Worm (Caenorhabditis elegans) whole organism, L2 larva: ENCODE measurements around the gene ule-2.

Experiments used
- C34F6.9 ChIP-seq: fragments of 150-350 bp; optimal IDR thresholded peaks from 2 replicates; lab custom pipeline; 2014; ENCODE audit warnings: missing biosample characterization, missing genetic modification characterization
- F13H6.1 ChIP-seq: sonication (generic microtip); optimal IDR thresholded peaks from 2 replicates; lab custom pipeline; 2016; ENCODE audit warnings: missing genetic modification characterization, missing compliant biosample characterization
- R02D3.7 ChIP-seq: fragments of 150-350 bp; optimal IDR thresholded peaks from 2 replicates; lab custom pipeline; 2014; ENCODE audit warnings: missing biosample characterization, missing genetic modification characterization
- alr-1 ChIP-seq: fragments of 150-350 bp; optimal IDR thresholded peaks from 2 replicates; lab custom pipeline; 2014; ENCODE audit warnings: missing biosample characterization, missing genetic modification characterization
- aly-2 ChIP-seq: fragments of 150-350 bp; optimal IDR thresholded peaks from 2 replicates; lab custom pipeline; 2014; ENCODE audit warnings: missing biosample characterization, missing genetic modification characterization
- ceh-82 ChIP-seq: fragments of 150-350 bp; optimal IDR thresholded peaks from 2 replicates; lab custom pipeline; 2014; ENCODE audit warnings: missing biosample characterization, missing genetic modification characterization
- crh-2 ChIP-seq: sonication (generic microtip); optimal IDR thresholded peaks from 2 replicates; lab custom pipeline; 2017; ENCODE audit warnings: missing biosample characterization, missing genetic modification characterization
- dmd-4 ChIP-seq: sonication (generic microtip); optimal IDR thresholded peaks from 2 replicates; lab custom pipeline; 2017; ENCODE audit warnings: missing biosample characterization, missing genetic modification characterization
- egl-27 ChIP-seq: sonication (generic microtip); optimal IDR thresholded peaks from 3 replicates; lab custom pipeline; 2017; ENCODE audit warnings: missing biosample characterization, missing genetic modification reagents, missing genetic modification characterization
- elt-3 ChIP-seq: sonication (generic microtip); optimal IDR thresholded peaks from 2 replicates; lab custom pipeline; 2017; ENCODE audit warnings: missing biosample characterization, missing genetic modification characterization
- fos-1 ChIP-seq: fragments of 150-350 bp; optimal IDR thresholded peaks from 2 replicates; lab custom pipeline; 2014; ENCODE audit warnings: missing biosample characterization, missing genetic modification characterization
- gmeb-1 ChIP-seq: fragments of 150-350 bp; optimal IDR thresholded peaks from 2 replicates; lab custom pipeline; 2014; ENCODE audit warnings: missing biosample characterization, missing genetic modification characterization
- lin-39 ChIP-seq: fragments of 150-350 bp; optimal IDR thresholded peaks from 2 replicates; lab custom pipeline; 2014; ENCODE audit warnings: missing biosample characterization, missing genetic modification reagents, missing genetic modification characterization
- lsy-2 ChIP-seq, 2 experiments: fragments of 150-350 bp in 1 of 2; sonication (generic microtip) in 1 of 2; optimal IDR thresholded peaks; 2 replicates each; lab custom pipeline; 2014 to 2017; ENCODE audit warnings: missing biosample characterization in 2 of 2, missing genetic modification characterization in 2 of 2
- mab-5 ChIP-seq: fragments of 150-350 bp; optimal IDR thresholded peaks from 2 replicates; lab custom pipeline; 2014; ENCODE audit warnings: missing biosample characterization, missing genetic modification characterization
- mdl-1 ChIP-seq, 2 experiments: fragments of 150-350 bp in 1 of 2; sonication (generic microtip) in 1 of 2; optimal IDR thresholded peaks; 2 replicates each; lab custom pipeline; 2017; ENCODE audit warnings: missing biosample characterization in 2 of 2, missing genetic modification characterization in 2 of 2
- nhr-129 ChIP-seq: fragments of 150-350 bp; optimal IDR thresholded peaks from 2 replicates; lab custom pipeline; 2014; ENCODE audit warnings: missing biosample characterization, missing genetic modification characterization
- nhr-21 ChIP-seq: fragments of 150-350 bp; optimal IDR thresholded peaks from 2 replicates; lab custom pipeline; 2014; ENCODE audit warnings: missing biosample characterization, missing genetic modification characterization
- nhr-237 ChIP-seq: fragments of 150-350 bp; optimal IDR thresholded peaks from 2 replicates; lab custom pipeline; 2014; ENCODE audit warnings: missing biosample characterization, missing genetic modification characterization
- nhr-25 ChIP-seq: fragments of 150-350 bp; sonication (generic microtip); optimal IDR thresholded peaks from 3 replicates; lab custom pipeline; 2014; ENCODE audit warnings: missing biosample characterization, missing genetic modification characterization
- nhr-6 ChIP-seq: fragments of 150-350 bp; optimal IDR thresholded peaks from 2 replicates; lab custom pipeline; 2014; ENCODE audit warnings: missing biosample characterization, missing genetic modification characterization
- nhr-77 ChIP-seq: fragments of 150-350 bp; optimal IDR thresholded peaks from 2 replicates; lab custom pipeline; 2014; ENCODE audit warnings: missing biosample characterization, missing genetic modification characterization
- peb-1 ChIP-seq: fragments of 150-350 bp; optimal IDR thresholded peaks from 2 replicates; lab custom pipeline; 2014; ENCODE audit warnings: missing biosample characterization, missing genetic modification characterization
- sem-4 ChIP-seq: fragments of 150-350 bp; optimal IDR thresholded peaks from 2 replicates; lab custom pipeline; 2014; ENCODE audit warnings: missing biosample characterization, missing genetic modification reagents, missing genetic modification characterization
- sma-3 ChIP-seq: sonication (generic microtip); optimal IDR thresholded peaks from 2 replicates; lab custom pipeline; 2016; ENCODE audit warnings: missing genetic modification reagents, missing genetic modification characterization, missing compliant biosample characterization
- sma-9 ChIP-seq, 2 experiments: fragments of 150-350 bp in 1 of 2; sonication (generic microtip) in 1 of 2; optimal IDR thresholded peaks; 2 replicates each; lab custom pipeline; 2014 to 2016; ENCODE audit warnings: missing genetic modification characterization in 2 of 2, mild to moderate bottlenecking in 1 of 2, missing biosample characterization in 1 of 2, missing compliant biosample characterization in 1 of 2, missing genetic modification reagents in 1 of 2, moderate library complexity in 1 of 2
- snpc-4 ChIP-seq: fragments of 150-350 bp; optimal IDR thresholded peaks from 2 replicates; lab custom pipeline; 2014; ENCODE audit warnings: missing biosample characterization, missing genetic modification characterization
- unc-39 ChIP-seq: fragments of 150-350 bp; optimal IDR thresholded peaks from 2 replicates; lab custom pipeline; 2014; ENCODE audit warnings: missing biosample characterization, missing genetic modification characterization
- unc-55 ChIP-seq: fragments of 150-350 bp; sonication (generic microtip); optimal IDR thresholded peaks from 3 replicates; lab custom pipeline; 2014; ENCODE audit warnings: missing biosample characterization, missing genetic modification reagents, missing genetic modification characterization
- unc-62 ChIP-seq: fragments of 150-350 bp; optimal IDR thresholded peaks from 2 replicates; lab custom pipeline; 2014; ENCODE audit warnings: missing biosample characterization, missing genetic modification reagents, missing genetic modification characterization
- zag-1 ChIP-seq: fragments of 150-350 bp; optimal IDR thresholded peaks from 2 replicates; lab custom pipeline; 2014; ENCODE audit warnings: missing biosample characterization, missing genetic modification characterization

ule-2 gene

DNA sequence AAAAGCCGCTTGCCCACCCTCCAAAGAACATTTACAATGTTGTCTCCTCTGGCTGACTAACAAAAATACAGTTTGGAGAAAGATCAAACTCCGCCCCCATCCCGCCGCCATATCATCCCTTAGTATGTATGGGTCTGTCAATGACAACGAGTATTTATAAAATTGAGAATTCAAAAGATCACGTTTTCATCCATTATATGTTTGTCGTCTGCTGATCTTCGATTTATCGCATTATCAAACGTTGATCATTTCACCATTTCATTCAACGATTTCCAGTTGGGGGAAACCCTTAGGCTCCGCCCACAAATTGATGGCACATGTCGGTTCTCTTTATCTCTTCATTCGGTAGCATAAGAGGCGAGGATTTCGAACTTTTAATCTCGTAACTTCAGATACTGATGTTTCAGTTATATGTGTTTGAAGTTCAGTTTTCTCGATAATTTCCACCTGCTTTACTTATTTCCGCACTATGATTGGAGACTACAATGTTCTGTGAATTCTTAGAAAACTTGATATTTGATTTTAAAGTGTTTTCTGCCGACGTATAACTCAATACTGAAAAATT, 20.7 kb upstream of the ule-2 start (continued):
- no peak for TF ChIP-seq R02D3.7
- peak; percentile 94 for TF ChIP-seq sma-9 (GFP tag; optimal IDR thresholded peaks at IDR 0.05; lab: Kevin White, UChicago)
- no peak for TF ChIP-seq sma-9 (tag; optimal IDR thresholded peaks at IDR 0.05; lab: Kevin White, UChicago)
- TF ChIP-seq unc-55 (GFP tag; lab: Kevin White, UChicago) = no peak
- peak; percentile 44 for TF ChIP-seq nhr-6 (tag; lab: Kevin White, UChicago)
- no peak for TF ChIP-seq mab-5 (tag; lab: Kevin White, UChicago)
- TF ChIP-seq lsy-2 (tag; optimal IDR thresholded peaks at IDR 0.05; lab: Kevin White, UChicago) = peak in 1 of 2 experiments; percentile 34
- TF ChIP-seq fos-1 (tag; lab: Kevin White, UChicago) = peak; percentile 13
- TF ChIP-seq mdl-1 (tag; optimal IDR thresholded peaks at IDR 0.05; lab: Kevin White, UChicago) = peak; percentile 31 to 32
- no peak for TF ChIP-seq nhr-237 (tag; lab: Kevin White, UChicago)
- TF ChIP-seq unc-62 (GFP tag; lab: Kevin White, UChicago) = no peak
- no peak for TF ChIP-seq nhr-77 (tag; lab: Kevin White, UChicago)
- TF ChIP-seq, all 48 proteins: peak for 14

DNA sequence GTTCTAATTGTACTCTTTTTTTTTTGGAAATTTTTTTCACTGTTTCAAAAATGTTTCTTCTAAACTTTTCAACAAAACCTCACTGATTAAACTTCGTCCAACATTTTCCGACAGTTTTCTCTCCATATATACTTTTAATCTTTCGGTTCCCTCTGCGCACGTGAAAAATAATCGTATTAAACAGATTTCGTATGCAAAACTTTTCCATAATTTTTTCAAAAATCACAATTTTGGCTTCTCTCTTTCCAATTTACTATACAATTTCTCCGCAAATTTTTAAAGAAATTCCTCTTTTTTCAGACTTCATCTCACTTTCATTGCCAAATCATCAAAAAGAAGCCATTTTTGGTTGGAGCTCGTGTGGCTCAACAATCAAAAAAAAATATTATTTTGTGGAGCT, 18.6 kb upstream of the ule-2 start, which contains the start of gene dmd-6:
Gene dmd-6 (plus strand): TSS at position 301 of the 400 bp plus-strand sequence.
- TF ChIP-seq aly-2 = no peak
- no peak for TF ChIP-seq crh-2 (tag; lab: Kevin White, UChicago)
- TF ChIP-seq sma-3 (GFP tag; lab: Kevin White, UChicago) = no peak
- no peak for TF ChIP-seq nhr-129 (tag; lab: Kevin White, UChicago)
- TF ChIP-seq unc-62 (GFP tag; lab: Kevin White, UChicago) = no peak

DNA sequence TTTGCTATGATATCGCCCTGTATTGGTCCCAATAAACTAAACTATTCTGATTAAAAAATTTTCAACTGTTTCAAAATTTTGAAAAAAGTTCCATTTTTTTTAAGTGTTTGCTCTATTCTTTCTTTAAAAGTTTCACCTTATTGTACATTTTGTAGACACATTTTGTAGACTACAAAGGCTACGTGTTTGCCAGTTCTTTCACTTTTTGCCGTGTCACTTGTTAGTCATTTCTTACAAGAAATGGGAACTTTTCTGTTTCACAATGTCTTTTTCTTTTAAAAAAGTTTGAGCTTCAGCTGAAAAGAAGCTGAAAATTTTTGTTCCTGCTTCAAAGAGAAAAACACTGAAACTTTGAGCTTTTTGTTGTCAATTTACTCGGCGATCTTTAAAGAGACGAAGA, 17.9 kb upstream of the ule-2 start:
- TF ChIP-seq peb-1 (tag; lab: Kevin White, UChicago) = no peak
- TF ChIP-seq unc-55 (GFP tag; lab: Kevin White, UChicago) = peak; percentile 13

DNA sequence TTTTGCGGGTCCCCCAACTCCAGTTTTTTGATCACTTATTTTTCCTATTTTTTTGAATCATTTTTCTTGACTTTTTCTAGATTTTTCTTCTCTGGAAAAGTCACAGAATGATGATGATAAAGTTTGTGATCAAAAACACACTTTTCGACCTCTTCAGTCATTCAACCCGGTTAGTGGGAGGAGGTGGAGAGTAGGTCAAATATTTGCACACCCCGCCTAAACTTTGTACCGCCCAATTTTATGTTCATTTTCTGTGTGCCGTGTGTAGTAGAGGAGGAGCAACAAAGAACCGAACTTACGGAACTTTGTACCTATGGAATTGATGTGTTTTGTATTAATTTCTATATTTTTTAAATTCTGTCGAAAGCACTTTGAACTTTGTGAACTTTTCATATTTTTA, 17.4 kb upstream of the ule-2 start:
- TF ChIP-seq nhr-129 (tag; lab: Kevin White, UChicago) (peak; percentile 11), sma-9 (GFP tag; optimal IDR thresholded peaks at IDR 0.05; lab: Kevin White, UChicago) (peak; percentile 38), sma-9 (tag; optimal IDR thresholded peaks at IDR 0.05; lab: Kevin White, UChicago) (no peak), F13H6.1 (tag; lab: Kevin White, UChicago) (peak; percentile 44), elt-3 (tag; lab: Kevin White, UChicago) (no peak), fos-1 (tag; lab: Kevin White, UChicago) (no peak)

DNA sequence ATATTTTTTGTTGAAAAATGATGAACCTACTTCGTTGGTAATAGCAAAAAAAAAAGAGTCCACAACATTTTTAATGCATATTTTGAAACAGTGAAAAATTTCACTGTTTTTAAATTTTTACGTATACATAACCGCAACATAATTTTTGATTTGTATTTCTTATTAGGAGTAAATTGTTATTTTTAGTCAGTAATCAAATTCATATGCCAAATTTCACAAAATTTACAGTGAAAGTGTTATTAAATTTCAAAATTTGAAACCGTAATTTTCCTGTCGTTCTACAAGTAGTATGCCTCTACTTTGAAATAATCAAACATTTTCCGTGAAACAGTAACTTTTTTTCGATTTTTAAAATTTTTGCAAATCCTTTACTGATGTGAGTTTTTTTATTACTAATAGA, 16.9 kb upstream of the ule-2 start:
- TF ChIP-seq unc-39 (no peak), nhr-6 (tag; lab: Kevin White, UChicago) (no peak), snpc-4 (tag; lab: Kevin White, UChicago) (no peak)

DNA sequence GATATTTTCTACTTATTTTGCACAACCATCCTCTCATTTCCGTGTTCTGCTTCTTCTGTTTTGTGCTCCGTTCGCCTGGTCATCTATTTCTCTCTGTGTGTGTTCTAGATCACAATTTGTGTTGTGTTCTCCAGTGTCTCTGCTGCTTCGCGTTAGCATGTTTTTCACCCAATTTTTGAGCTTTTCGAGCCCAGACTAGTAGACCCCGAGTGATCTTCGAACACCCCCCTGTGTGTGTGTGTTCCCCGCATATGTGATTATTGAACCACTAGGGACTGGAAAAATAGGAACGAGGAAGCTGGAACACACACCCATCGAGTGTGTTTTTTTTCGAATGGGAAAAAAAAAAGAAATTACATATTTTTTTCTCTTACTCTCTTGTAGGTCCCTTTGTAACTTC, 16.4 kb upstream of the ule-2 start:
- TF ChIP-seq peb-1 (tag; lab: Kevin White, UChicago) = no peak
- TF ChIP-seq nhr-129 (tag; lab: Kevin White, UChicago) = peak; percentile 9

DNA sequence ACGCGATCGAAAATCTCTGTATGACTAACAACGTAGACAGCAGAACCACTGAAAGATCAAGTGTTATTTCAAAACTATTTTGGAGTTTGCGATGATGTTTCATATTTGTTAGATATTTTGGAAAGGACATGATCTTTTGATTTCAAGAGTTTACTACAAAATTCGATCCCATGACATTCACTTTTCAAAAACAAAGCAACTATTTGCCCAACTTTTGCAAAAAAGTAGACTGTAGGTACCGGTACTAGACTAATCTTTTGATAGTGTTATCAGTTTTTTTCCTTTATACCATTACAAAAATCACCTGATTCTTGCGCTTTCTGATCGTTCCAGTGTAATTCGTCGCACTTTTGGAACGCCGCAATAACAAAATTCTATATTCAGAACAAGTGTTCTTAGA, 14.9 kb upstream of the ule-2 start:
- no peak for TF ChIP-seq dmd-4 (tag; lab: Kevin White, UChicago)
- TF ChIP-seq lin-39 (tag; lab: Kevin White, UChicago) = no peak
- no peak for TF ChIP-seq nhr-129 (tag; lab: Kevin White, UChicago)
- peak; percentile 37 for TF ChIP-seq sma-9 (GFP tag; optimal IDR thresholded peaks at IDR 0.05; lab: Kevin White, UChicago)
- TF ChIP-seq sma-9 (tag; optimal IDR thresholded peaks at IDR 0.05; lab: Kevin White, UChicago) = no peak
- no peak for TF ChIP-seq lsy-2 (tag; optimal IDR thresholded peaks at IDR 0.05; lab: Kevin White, UChicago)

DNA sequence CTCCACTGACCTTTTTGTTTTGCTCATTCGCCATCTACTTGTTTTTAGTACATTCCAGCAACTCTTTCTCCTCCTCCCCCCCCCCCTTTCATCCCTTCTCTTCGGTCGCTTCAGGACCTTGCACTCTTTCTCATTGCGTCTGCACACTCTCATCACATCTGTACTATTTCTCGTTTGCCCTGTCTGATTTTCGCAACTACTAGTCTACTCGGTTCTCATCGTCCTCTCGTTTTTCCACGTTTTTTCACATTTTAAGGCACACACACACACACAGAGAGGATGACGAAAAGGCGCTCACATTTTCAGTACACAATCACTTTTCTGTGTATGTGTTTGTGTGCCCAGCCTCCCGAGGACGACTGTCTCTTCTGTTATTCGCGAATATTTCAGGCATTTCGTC, 14.4 kb upstream of the ule-2 start:
- peak; percentile 15 for TF ChIP-seq zag-1 (tag; lab: Kevin White, UChicago)
- TF ChIP-seq nhr-21 (tag; lab: Kevin White, UChicago) = peak; percentile 53
- peak; percentile 42 to 58 for TF ChIP-seq lsy-2 (tag; optimal IDR thresholded peaks at IDR 0.05; lab: Kevin White, UChicago)
- peak; percentile 79 for TF ChIP-seq F13H6.1 (tag; lab: Kevin White, UChicago)
- TF ChIP-seq gmeb-1 = peak; percentile 19
- peak; percentile 28 for TF ChIP-seq nhr-6 (tag; lab: Kevin White, UChicago)
- TF ChIP-seq fos-1 (tag; lab: Kevin White, UChicago) = peak; percentile 61
- TF ChIP-seq unc-39 = no peak
- TF ChIP-seq sem-4 = no peak
- TF ChIP-seq sma-9 (GFP tag; optimal IDR thresholded peaks at IDR 0.05; lab: Kevin White, UChicago) = peak; percentile 64
- no peak for TF ChIP-seq sma-9 (tag; optimal IDR thresholded peaks at IDR 0.05; lab: Kevin White, UChicago)
- no peak for TF ChIP-seq egl-27 (tag; lab: Kevin White, UChicago)
- peak; percentile 71 for TF ChIP-seq C34F6.9 (tag; lab: Kevin White, UChicago)
- peak; percentile 46 for TF ChIP-seq unc-55 (GFP tag; lab: Kevin White, UChicago)
- TF ChIP-seq alr-1 (tag; lab: Kevin White, UChicago) = no peak
- TF ChIP-seq ceh-82 (tag; lab: Kevin White, UChicago) = no peak
- peak; percentile 99 for TF ChIP-seq nhr-129 (tag; lab: Kevin White, UChicago)
- peak; percentile 37 for TF ChIP-seq snpc-4 (tag; lab: Kevin White, UChicago)
- no peak for TF ChIP-seq nhr-25
- peak; percentile 81 for TF ChIP-seq crh-2 (tag; lab: Kevin White, UChicago)
- TF ChIP-seq mdl-1 (tag; optimal IDR thresholded peaks at IDR 0.05; lab: Kevin White, UChicago) = peak; percentile 25 to 45
